Fruit fly (Drosophila melanogaster): ENCODE measurements around the gene MetRS-m.

MetRS-m gene

dm6 chr3R:14299891-14300290 is 40.1 kb upstream of the MetRS-m start (continued):
- TF ChIP-seq CG7963 (GFP tag; IDR thresholded peaks at IDR 0.05; ENCODE audit: partially characterized antibody), result no peak
- TF ChIP-seq CG12219 (GFP tag; optimal IDR thresholded peaks at IDR 0.05), result peak; percentile 37
- TF ChIP-seq CG11456 (GFP tag; IDR thresholded peaks at IDR 0.05), result no peak
- no peak for TF ChIP-seq Rfx (GFP tag; IDR thresholded peaks at IDR 0.05)
- TF ChIP-seq CG3838 (GFP tag; optimal IDR thresholded peaks at IDR 0.05), result no peak
- TF ChIP-seq emc (GFP tag; optimal IDR thresholded peaks at IDR 0.05), result no peak
- no peak for TF ChIP-seq CG10321 (GFP tag; IDR thresholded peaks at IDR 0.05)
- TF ChIP-seq CG13296 (GFP tag; optimal IDR thresholded peaks at IDR 0.05), result peak; percentile 62
- no peak for TF ChIP-seq CG12236 (GFP tag; optimal IDR thresholded peaks at IDR 0.05)
- TF ChIP-seq CG9215 (GFP tag; IDR thresholded peaks at IDR 0.05), result no peak
- TF ChIP-seq Vsx1 (GFP tag; optimal IDR thresholded peaks at IDR 0.05), result no peak
- no peak for TF ChIP-seq Optix (GFP tag; IDR thresholded peaks at IDR 0.05)
- TF ChIP-seq sr (GFP tag; IDR thresholded peaks at IDR 0.05), result no peak
- TF ChIP-seq maf-S (GFP tag; optimal IDR thresholded peaks at IDR 0.05), result no peak
- TF ChIP-seq ab (GFP tag; optimal IDR thresholded peaks at IDR 0.05), result no peak
- no peak for TF ChIP-seq run (tag; optimal IDR thresholded peaks at IDR 0.05)
- peak; percentile 31 for TF ChIP-seq CG14710 (tag; optimal IDR thresholded peaks at IDR 0.05)
- TF ChIP-seq crp (GFP tag; optimal IDR thresholded peaks at IDR 0.05), result no peak
- TF ChIP-seq Oaz (GFP tag; IDR thresholded peaks at IDR 0.05), result no peak
- no peak for TF ChIP-seq usp (GFP tag; optimal IDR thresholded peaks at IDR 0.05)
- no peak for TF ChIP-seq CG5953 (GFP tag; IDR thresholded peaks at IDR 0.05)
- no peak for TF ChIP-seq gem (tag; optimal IDR thresholded peaks at IDR 0.05)
- no peak for TF ChIP-seq Hand (GFP tag; optimal IDR thresholded peaks at IDR 0.05)
- no peak for TF ChIP-seq Bdp1 (GFP tag; optimal IDR thresholded peaks at IDR 0.05)
- peak; percentile 31 for TF ChIP-seq CG2712 (tag; optimal IDR thresholded peaks at IDR 0.05)
- TF ChIP-seq nerfin-2 (GFP tag; IDR thresholded peaks at IDR 0.05; ENCODE audit: partially characterized antibody), result no peak
- TF ChIP-seq CG6175 (GFP tag; IDR thresholded peaks at IDR 0.05), result no peak
- TF ChIP-seq CG7357 (GFP tag; IDR thresholded peaks at IDR 0.05), result no peak
- no peak for TF ChIP-seq ap (GFP tag; IDR thresholded peaks at IDR 0.05)
- no peak for TF ChIP-seq BEAF-32 (GFP tag; optimal IDR thresholded peaks at IDR 0.05)
- TF ChIP-seq CG8924 (tag; optimal IDR thresholded peaks at IDR 0.05), result peak; percentile 9
- TF ChIP-seq seq (GFP tag; IDR thresholded peaks at IDR 0.05), result no peak
- TF ChIP-seq Hr78 (GFP tag; optimal IDR thresholded peaks at IDR 0.05), result peak in 1 of 2 experiments; percentile 49
- no peak for TF ChIP-seq gcm2 (GFP tag; optimal IDR thresholded peaks at IDR 0.05)
- TF ChIP-seq chinmo (GFP tag; IDR thresholded peaks at IDR 0.05; ENCODE audit: partially characterized antibody), result no peak
- no peak for TF ChIP-seq gsb (GFP tag; IDR thresholded peaks at IDR 0.05)
- no peak for TF ChIP-seq CG7928 (GFP tag; optimal IDR thresholded peaks at IDR 0.05)
- TF ChIP-seq Deaf1 (tag; optimal IDR thresholded peaks at IDR 0.05), result no peak
- no peak for TF ChIP-seq slou (GFP tag; optimal IDR thresholded peaks at IDR 0.05)
- peak; percentile 36 for TF ChIP-seq CG13424 (tag; optimal IDR thresholded peaks at IDR 0.05)
- TF ChIP-seq CG8388 (GFP tag; optimal IDR thresholded peaks at IDR 0.05), result no peak
- no peak for TF ChIP-seq NC2α (GFP tag; optimal IDR thresholded peaks at IDR 0.05)
- TF ChIP-seq ftz-f1 (GFP tag; optimal IDR thresholded peaks at IDR 0.05), result no peak
- peak; percentile 13 for TF ChIP-seq CG3281 (GFP tag; optimal IDR thresholded peaks at IDR 0.05)
- TF ChIP-seq CG16779 (GFP tag; IDR thresholded peaks at IDR 0.05), result no peak
- peak; percentile 42 for TF ChIP-seq CG17912 (GFP tag; optimal IDR thresholded peaks at IDR 0.05)
- TF ChIP-seq da (GFP tag; optimal IDR thresholded peaks at IDR 0.05), result no peak
- TF ChIP-seq pfk (GFP tag; optimal IDR thresholded peaks at IDR 0.05), result no peak
- TF ChIP-seq bab2 (GFP tag; optimal IDR thresholded peaks at IDR 0.05), result no peak
- peak; percentile 70 for TF ChIP-seq sug (tag; optimal IDR thresholded peaks at IDR 0.05)
- no peak for TF ChIP-seq sisA (GFP tag; IDR thresholded peaks at IDR 0.05)
- TF ChIP-seq Oli (tag; optimal IDR thresholded peaks at IDR 0.05), result no peak

Data from whole organism, embryonic.